Worm (Caenorhabditis elegans): ENCODE measurements around the gene C06E1.9.

C06E1.9 gene

DNA sequence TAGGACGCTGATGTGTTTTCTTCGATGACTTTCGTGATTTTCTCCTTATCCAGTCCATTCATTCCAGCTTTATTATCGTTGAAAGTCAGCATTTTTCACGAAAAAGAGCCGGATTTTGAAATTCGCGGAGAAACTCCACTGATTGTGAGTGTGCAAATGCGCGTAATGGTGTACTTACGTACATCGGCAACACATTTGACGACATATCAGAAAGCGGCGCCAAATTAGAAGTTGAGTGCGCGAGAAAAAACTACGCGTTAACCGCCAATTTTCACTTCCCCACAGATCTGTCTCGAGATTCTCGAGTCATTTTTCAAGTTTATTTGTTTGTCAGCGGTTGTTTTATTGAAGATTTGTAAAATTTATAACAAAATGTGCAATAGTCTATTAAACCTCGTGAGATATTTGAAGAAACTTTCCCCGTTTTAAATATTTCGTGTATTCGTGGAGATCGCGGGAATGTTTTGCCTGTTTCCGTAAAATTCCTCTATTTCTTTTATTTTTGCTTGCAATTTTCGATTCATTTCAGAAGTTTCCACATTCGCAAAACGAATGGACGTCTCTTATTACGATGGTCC lies 18.9 kb upstream of the C06E1.9 start, which contains the start of the genes polk-1 and gpr-1 (continued):
- TF ChIP-seq snpc-3.4 (tag; optimal IDR thresholded peaks at IDR 0.05): peak; percentile 63
- TF ChIP-seq rcor-1 (GFP tag; IDR thresholded peaks at IDR 0.05): peak; percentile 16; the same call in 1 of the 2 replicates
- TF ChIP-seq F33H1.4 (GFP tag; IDR thresholded peaks at IDR 0.05): peak; percentile 69
- TF ChIP-seq akir-1 (GFP tag; optimal IDR thresholded peaks at IDR 0.05): no peak
- peak; percentile 74 for TF ChIP-seq dox-1 (GFP tag; IDR thresholded peaks at IDR 0.05)
- TF ChIP-seq hsf-1 (GFP tag; IDR thresholded peaks at IDR 0.05): peak; percentile 78
- TF ChIP-seq ekl-4 (GFP tag; IDR thresholded peaks at IDR 0.05): 0 out of 2 replicates have a peak, but pooled peaks have one; percentile 16
- TF ChIP-seq ztf-22 (GFP tag; optimal IDR thresholded peaks at IDR 0.05): no peak
- no peak for TF ChIP-seq cebp-2 (GFP tag; IDR thresholded peaks at IDR 0.05)

DNA sequence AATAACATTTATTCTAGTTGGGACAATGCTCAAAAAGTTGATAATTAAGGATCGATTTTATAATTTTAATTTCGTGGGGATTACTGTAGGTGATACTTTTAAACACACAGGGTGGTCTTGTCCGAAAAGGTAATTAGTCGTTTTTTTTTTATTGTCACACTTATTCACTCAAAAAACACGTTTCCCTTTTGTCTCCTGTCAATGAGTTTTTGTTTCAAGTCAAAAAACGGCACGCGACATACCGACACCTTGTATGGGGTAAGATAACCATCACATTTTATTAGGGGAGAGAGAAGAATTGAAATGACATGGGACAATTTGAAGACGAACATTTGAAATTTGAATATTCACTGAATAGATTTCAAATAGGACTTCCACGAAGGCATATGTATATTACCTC lies 15.5 kb upstream of the C06E1.9 start:
- TF ChIP-seq ceh-40 (GFP tag; IDR thresholded peaks at IDR 0.05) (no peak), lin-40 (tag; optimal IDR thresholded peaks at IDR 0.05) (no peak), dpff-1 (tag; optimal IDR thresholded peaks at IDR 0.05) (no peak), ztf-26 (tag; optimal IDR thresholded peaks at IDR 0.05) (no peak), attf-3 (GFP tag; conservative IDR thresholded peaks at IDR 0.05) (no peak), xnd-1 (tag; optimal IDR thresholded peaks at IDR 0.05) (no peak), mcd-1 (GFP tag; IDR thresholded peaks at IDR 0.05) (no peak), Y53F4B.3 (GFP tag; IDR thresholded peaks at IDR 0.05) (no peak), K12H6.12 (tag; optimal IDR thresholded peaks at IDR 0.05) (no peak), somi-1 (GFP tag; optimal IDR thresholded peaks at IDR 0.05) (no peak), ama-1 (optimal IDR thresholded peaks at IDR 0.05) (no peak), ama-1 (GFP tag; optimal IDR thresholded peaks at IDR 0.05) (no peak), F57C9.4 (tag; optimal IDR thresholded peaks at IDR 0.05) (no peak), ceh-58 (GFP tag; IDR thresholded peaks at IDR 0.05) (no peak)

- TF ChIP-seq hrde-1 (tag; optimal IDR thresholded peaks at IDR 0.05; ENCODE audit: borderline replicate concordance) (no peak), snpc-1.1 (tag; optimal IDR thresholded peaks at IDR 0.05; ENCODE audit: insufficient read depth) (no peak), B0035.1 (tag; optimal IDR thresholded peaks at IDR 0.05) (no peak), ztf-6 (GFP tag; IDR thresholded peaks at IDR 0.05) (no peak), lir-1 (GFP tag; conservative IDR thresholded peaks at IDR 0.05) (no peak), madf-10 (tag; optimal IDR thresholded peaks at IDR 0.05) (no peak), C17E4.6 (GFP tag; IDR thresholded peaks at IDR 0.05) (no peak), lin-26 (GFP tag; IDR thresholded peaks at IDR 0.05) (no peak), ceh-100 (GFP tag; IDR thresholded peaks at IDR 0.05) (no peak), nhr-27 (tag; optimal IDR thresholded peaks at IDR 0.05) (no peak), ztf-3 (GFP tag; optimal IDR thresholded peaks at IDR 0.05) (no peak), F23B12.7 (tag; optimal IDR thresholded peaks at IDR 0.05; ENCODE audit: insufficient read depth) (no peak), mel-28 (tag; optimal IDR thresholded peaks at IDR 0.05; ENCODE audit: borderline replicate concordance) (no peak)
Measured at ce11 chrIII:8622435-8622834, 12.9 kb upstream of the C06E1.9 start, which contains the start of gene ceh-16. TSS of gene ceh-16 (plus strand) at chrIII:8622735.
